Fruit fly (Drosophila melanogaster): ENCODE measurements around the gene CG42788.

The CG42788 gene

dm6 chr3R:15091680-15092343 is 39.9 kb downstream of the CG42788 start (continued):
- peak in 1 of 2 experiments; percentile 34 for TF ChIP-seq salr (GFP tag; optimal IDR thresholded peaks at IDR 0.05)
- TF ChIP-seq Blimp-1 (GFP tag; optimal IDR thresholded peaks at IDR 0.05), result no peak

DNA sequence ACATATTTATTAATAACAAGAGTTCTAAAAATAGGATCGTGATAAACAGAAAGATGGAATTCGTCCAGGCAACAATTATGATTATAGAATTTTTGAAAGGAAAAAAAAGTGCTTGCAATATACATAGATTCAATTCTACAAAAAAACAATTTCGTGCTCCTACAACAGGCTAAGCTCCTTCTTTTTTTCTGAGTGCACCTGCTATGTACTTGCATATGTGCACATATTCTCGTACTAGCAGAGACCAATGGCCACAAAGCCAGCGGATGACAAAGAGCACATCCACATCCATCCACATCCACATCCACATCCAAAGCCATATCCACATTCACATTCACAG is 41.8 kb downstream of the CG42788 start:
- TF ChIP-seq dsx (GFP tag; optimal IDR thresholded peaks at IDR 0.05; ENCODE audit: poor library complexity, severe bottlenecking), result peak; percentile 67
- peak; percentile 73 for TF ChIP-seq CG6163 (GFP tag; IDR thresholded peaks at IDR 0.05)
- peak; percentile 74 for TF ChIP-seq CG3032 (tag; optimal IDR thresholded peaks at IDR 0.05)
- peak; percentile 71 for TF ChIP-seq CG34406 (GFP tag; optimal IDR thresholded peaks at IDR 0.05)
- peak; percentile 46 for TF ChIP-seq CG11902 (GFP tag; optimal IDR thresholded peaks at IDR 0.05)
- peak; percentile 35 for TF ChIP-seq Hr39 (GFP tag; optimal IDR thresholded peaks at IDR 0.05)
- peak; percentile 72 for TF ChIP-seq CG8632 (GFP tag; optimal IDR thresholded peaks at IDR 0.05)
- TF ChIP-seq fd85E (GFP tag; optimal IDR thresholded peaks at IDR 0.05), result no peak
- TF ChIP-seq salr (GFP tag; optimal IDR thresholded peaks at IDR 0.05), result peak; percentile 51 to 59
- TF ChIP-seq acj6 (GFP tag; optimal IDR thresholded peaks at IDR 0.05), result peak; percentile 79
- TF ChIP-seq Hr4 (GFP tag; optimal IDR thresholded peaks at IDR 0.05), result peak; percentile 69
- TF ChIP-seq Met (GFP tag; optimal IDR thresholded peaks at IDR 0.05), result peak; percentile 55
- peak; percentile 83 for TF ChIP-seq Sox14 (GFP tag; optimal IDR thresholded peaks at IDR 0.05)
- peak; percentile 56 for TF ChIP-seq CG15336 (GFP tag; IDR thresholded peaks at IDR 0.05)
- no peak for TF ChIP-seq CG16779 (tag; optimal IDR thresholded peaks at IDR 0.05)
- TF ChIP-seq Hr38 (GFP tag; optimal IDR thresholded peaks at IDR 0.05), result no peak
- TF ChIP-seq Sox15 (GFP tag; optimal IDR thresholded peaks at IDR 0.05), result peak; percentile 41
- peak; percentile 20 for TF ChIP-seq CG7368 (GFP tag; optimal IDR thresholded peaks at IDR 0.05)
- peak; percentile 76 for TF ChIP-seq pdm3 (GFP tag; optimal IDR thresholded peaks at IDR 0.05)
- peak; percentile 54 for TF ChIP-seq topi (GFP tag; optimal IDR thresholded peaks at IDR 0.05)
- TF ChIP-seq CG4318 (GFP tag; optimal IDR thresholded peaks at IDR 0.05), result peak; percentile 34
- peak; percentile 69 for TF ChIP-seq CG6808 (GFP tag; optimal IDR thresholded peaks at IDR 0.05)
- TF ChIP-seq Smox (GFP tag; optimal IDR thresholded peaks at IDR 0.05), result peak; percentile 26
- peak; percentile 76 for TF ChIP-seq CG10669 (GFP tag; optimal IDR thresholded peaks at IDR 0.05)
- peak; percentile 72 for TF ChIP-seq CG8119 (GFP tag; IDR thresholded peaks at IDR 0.05)
- TF ChIP-seq vri (GFP tag; optimal IDR thresholded peaks at IDR 0.05), result no peak
- no peak for TF ChIP-seq Blimp-1 (GFP tag; optimal IDR thresholded peaks at IDR 0.05)
- peak; percentile 58 for TF ChIP-seq net (GFP tag; optimal IDR thresholded peaks at IDR 0.05)
- TF ChIP-seq CG6854 (GFP tag; optimal IDR thresholded peaks at IDR 0.05), result no peak
- TF ChIP-seq CG31627 (GFP tag; optimal IDR thresholded peaks at IDR 0.05), result peak; percentile 32
- peak; percentile 72 for TF ChIP-seq svp (GFP tag)
- TF ChIP-seq CG3919 (GFP tag; optimal IDR thresholded peaks at IDR 0.05), result peak; percentile 78
- TF ChIP-seq CG32006 (GFP tag; optimal IDR thresholded peaks at IDR 0.05), result peak; percentile 78
- TF ChIP-seq Gug (GFP tag; IDR thresholded peaks at IDR 0.05), result peak; percentile 57; the same call in 1 of the 2 replicates
- TF ChIP-seq CG6792 (GFP tag; optimal IDR thresholded peaks at IDR 0.05), result peak; percentile 46
- peak; percentile 41; the same call in 1 of the 3 replicates for TF ChIP-seq eg (GFP tag; IDR thresholded peaks at IDR 0.05)
- TF ChIP-seq Ets21C (GFP tag; optimal IDR thresholded peaks at IDR 0.05), result no peak
- peak; percentile 94 for TF ChIP-seq Eip78C (GFP tag)
- no peak; the same call in 1 of the 2 replicates for TF ChIP-seq CG11294 (GFP tag; IDR thresholded peaks at IDR 0.05)
- TF ChIP-seq CG6276 (GFP tag; optimal IDR thresholded peaks at IDR 0.05), result peak; percentile 2
- TF ChIP-seq Sox102F (GFP tag; optimal IDR thresholded peaks at IDR 0.05), result peak; percentile 32
- peak; percentile 45 for TF ChIP-seq cyc (GFP tag; optimal IDR thresholded peaks at IDR 0.05)
- TF ChIP-seq spab (GFP tag; optimal IDR thresholded peaks at IDR 0.05), result peak; percentile 67
- TF ChIP-seq fd59A (GFP tag; optimal IDR thresholded peaks at IDR 0.05), result peak; percentile 74
- peak; percentile 66 for TF ChIP-seq CG1621 (tag; optimal IDR thresholded peaks at IDR 0.05)
- peak; percentile 67 for TF ChIP-seq CG10631 (GFP tag; optimal IDR thresholded peaks at IDR 0.05)
- TF ChIP-seq fkh (GFP tag; optimal IDR thresholded peaks at IDR 0.05), result no peak
- peak; percentile 46 for TF ChIP-seq lz (GFP tag; optimal IDR thresholded peaks at IDR 0.05)
- TF ChIP-seq Eip75B (GFP tag; optimal IDR thresholded peaks at IDR 0.05), result peak; percentile 71
